In genomic region chrII:1848109-1848508, ce11 we compare ENCODE assay signal across 3 worm cellular contexts.
A peak's percentile ranks its signal among the peaks of the same experiment; 100 is the strongest.
TF ChIP-seq lines count a peak whose summit lies in the region.

Gene fbxb-97 (minus strand): TSS chrII:1848161.

TF ChIP-seq in whole organism, L4 larva, 104 proteins besides CTCF, POLR2A, EP300 and RAD21:
- TF ChIP-seq daf-12 (tag; optimal IDR thresholded peaks at IDR 0.05; lab: Kevin White, UChicago) (no peak), rbr-2 (tag; optimal IDR thresholded peaks at IDR 0.05; lab: Kevin White, UChicago) (no peak), fkh-10 (GFP tag; optimal IDR thresholded peaks at IDR 0.05; lab: Kevin White, UChicago) (no peak), egl-43 (GFP tag; IDR thresholded peaks at IDR 0.05; lab: Robert Waterston, UW) (0 out of 2 replicates have a peak, but pooled peaks have one; percentile 51), duxl-1 (tag; optimal IDR thresholded peaks at IDR 0.05; lab: Kevin White, UChicago; ENCODE audit: poor library complexity) (peak; percentile 91), nhr-6 (tag; optimal IDR thresholded peaks at IDR 0.05; lab: Kevin White, UChicago) (no peak), zip-2 (tag; optimal IDR thresholded peaks at IDR 0.05; lab: Kevin White, UChicago) (no peak), arid-1 (GFP tag; conservative IDR thresholded peaks at IDR 0.05; lab: Robert Waterston, UW) (no peak), skn-1 (tag; optimal IDR thresholded peaks at IDR 0.05; lab: Kevin White, UChicago) (no peak), lin-1 (GFP tag; IDR thresholded peaks at IDR 0.05; lab: Robert Waterston, UW) (no peak), unc-62 (GFP tag; optimal IDR thresholded peaks at IDR 0.05 in 1 of 2; lab: Kevin White, UChicago) (peak in 1 of 2 experiments; percentile 10), unc-62 (tag; optimal IDR thresholded peaks at IDR 0.05; lab: Kevin White, UChicago) (no peak)

TF ChIP-seq in whole organism, mixed stage, embryonic, 35 proteins besides CTCF, POLR2A, EP300 and RAD21:
- no peak for TF ChIP-seq lin-32 (GFP tag; optimal IDR thresholded peaks at IDR 0.05; lab: Kevin White, UChicago)
- peak; percentile 51 for TF ChIP-seq unc-120 (tag; optimal IDR thresholded peaks at IDR 0.05; lab: Kevin White, UChicago; ENCODE audit: poor library complexity, severe bottlenecking)

TF ChIP-seq in whole organism, young adult, 124 proteins besides CTCF, POLR2A, EP300 and RAD21:
- TF ChIP-seq ekl-4 (GFP tag; IDR thresholded peaks at IDR 0.05; lab: Robert Waterston, UW) (no peak), xnd-1 (tag; optimal IDR thresholded peaks at IDR 0.05; lab: Kevin White, UChicago) (no peak), pbrm-1 (GFP tag; IDR thresholded peaks at IDR 0.05; lab: Robert Waterston, UW) (no peak), ceh-79 (tag; optimal IDR thresholded peaks at IDR 0.05; lab: Kevin White, UChicago) (no peak), hmg-1.2 (GFP tag; IDR thresholded peaks at IDR 0.05; lab: Robert Waterston, UW) (peak; percentile 20; the same call in 1 of the 2 replicates), ets-4 (GFP tag; optimal IDR thresholded peaks at IDR 0.05; lab: Kevin White, UChicago) (no peak), C06A6.2 (GFP tag; conservative IDR thresholded peaks at IDR 0.05; lab: Robert Waterston, UW) (no peak), madf-6 (GFP tag; IDR thresholded peaks at IDR 0.05; lab: Robert Waterston, UW) (peak; percentile 42; the same call in 1 of the 2 replicates), lin-54 (GFP tag; optimal IDR thresholded peaks at IDR 0.05; lab: Kevin White, UChicago) (no peak), ceh-100 (GFP tag; IDR thresholded peaks at IDR 0.05; lab: Robert Waterston, UW) (no peak)
